Fruit fly (Drosophila melanogaster) whole organism, prepupa: Measurements from ENCODE around the gene Cyp303a1.

Source experiments
- Blimp-1 ChIP-seq: fragments of 200-800 bp; sonication (Bioruptor generic); optimal IDR thresholded peaks from 3 replicates; lab custom pipeline; 2017; ENCODE audit warnings: missing biosample characterization, missing genetic modification characterization, mild to moderate bottlenecking, moderate library complexity, missing genetic modification reagents
- CG11762 ChIP-seq: fragments of 200-800 bp; sonication (Bioruptor generic); optimal IDR thresholded peaks from 3 replicates; lab custom pipeline; 2016; ENCODE audit warnings: missing biosample characterization, missing genetic modification characterization; ENCODE audit not compliant: insufficient read depth
- CG11902 ChIP-seq: fragments of 200-800 bp; sonication (Bioruptor generic); optimal IDR thresholded peaks from 3 replicates; lab custom pipeline; 2016; ENCODE audit warnings: missing biosample characterization, missing genetic modification characterization
- CG15336 ChIP-seq: fragments of 200-800 bp; sonication (Bioruptor generic); IDR thresholded peaks from 2 replicates; pipeline ENCODE4 v1.3.6; 2022; ENCODE audit warnings: missing biosample characterization, missing genetic modification characterization
- CG1621 ChIP-seq: fragments of 200-800 bp; sonication (Bioruptor generic); optimal IDR thresholded peaks from 3 replicates; lab custom pipeline; 2018; ENCODE audit warnings: missing biosample characterization, mild to moderate bottlenecking, missing genetic modification characterization
- CG16779 ChIP-seq: fragments of 200-800 bp; sonication (Bioruptor generic); optimal IDR thresholded peaks from 3 replicates; lab custom pipeline; 2017; ENCODE audit warnings: missing biosample characterization, mild to moderate bottlenecking, missing genetic modification characterization
- CG3032 ChIP-seq: fragments of 200-800 bp; optimal IDR thresholded peaks from 2 replicates; lab custom pipeline; 2019; ENCODE audit warnings: missing biosample characterization, mild to moderate bottlenecking, missing genetic modification characterization, moderate library complexity
- CG32006 ChIP-seq: fragments of 200-800 bp; sonication (Bioruptor generic); optimal IDR thresholded peaks from 3 replicates; lab custom pipeline; 2017; ENCODE audit warnings: missing biosample characterization, mild to moderate bottlenecking, missing genetic modification characterization
- CG3919 ChIP-seq: fragments of 200-800 bp; sonication (Bioruptor generic); optimal IDR thresholded peaks from 3 replicates; lab custom pipeline; 2016; ENCODE audit warnings: missing biosample characterization, missing genetic modification characterization
- CG4318 ChIP-seq: fragments of 200-800 bp; sonication (Bioruptor generic); optimal IDR thresholded peaks from 3 replicates; lab custom pipeline; 2017; ENCODE audit warnings: missing biosample characterization, mild to moderate bottlenecking, missing genetic modification characterization
- CG6276 ChIP-seq: fragments of 200-800 bp; sonication (Bioruptor generic); optimal IDR thresholded peaks from 2 replicates; lab custom pipeline; 2017; ENCODE audit warnings: missing biosample characterization, mild to moderate bottlenecking, missing genetic modification characterization
- CG6792 ChIP-seq: fragments of 200-800 bp; sonication (Bioruptor generic); optimal IDR thresholded peaks from 3 replicates; lab custom pipeline; 2016; ENCODE audit warnings: missing biosample characterization, missing genetic modification characterization
- CG6808 ChIP-seq: fragments of 200-800 bp; sonication (Bioruptor generic); optimal IDR thresholded peaks from 3 replicates; lab custom pipeline; 2017; ENCODE audit warnings: missing biosample characterization, missing genetic modification characterization, mild to moderate bottlenecking, moderate library complexity, missing genetic modification reagents
- CG6854 ChIP-seq: fragments of 200-800 bp; sonication (Bioruptor generic); optimal IDR thresholded peaks from 2 replicates; lab custom pipeline; 2017; ENCODE audit warnings: missing biosample characterization, mild to moderate bottlenecking, missing genetic modification characterization
- CG7368 ChIP-seq: fragments of 200-800 bp; sonication (Bioruptor generic); optimal IDR thresholded peaks from 3 replicates; lab custom pipeline; 2016; ENCODE audit warnings: missing biosample characterization, missing genetic modification characterization
- CG8119 ChIP-seq: fragments of 200-800 bp; sonication (Bioruptor generic); IDR thresholded peaks from 3 replicates; pipeline ENCODE4 v1.3.6; 2022; ENCODE audit warnings: missing biosample characterization, missing genetic modification characterization
- CG8319 ChIP-seq: fragments of 200-800 bp; sonication (Bioruptor generic); optimal IDR thresholded peaks from 3 replicates; lab custom pipeline; 2016; ENCODE audit warnings: missing biosample characterization, missing genetic modification characterization
- CG8632 ChIP-seq: fragments of 200-800 bp; sonication (Bioruptor generic); optimal IDR thresholded peaks from 3 replicates; lab custom pipeline; 2016; ENCODE audit warnings: missing biosample characterization, missing genetic modification characterization
- CG9139 ChIP-seq: fragments of 200-800 bp; sonication (Bioruptor generic); optimal IDR thresholded peaks from 3 replicates; lab custom pipeline; 2017; ENCODE audit warnings: missing biosample characterization, mild to moderate bottlenecking, missing genetic modification characterization
- Eip75B ChIP-seq: fragments of 200-800 bp; sonication (Bioruptor generic); optimal IDR thresholded peaks from 3 replicates; lab custom pipeline; 2016; ENCODE audit warnings: missing biosample characterization, missing genetic modification characterization
- Eip78C ChIP-seq: fragments of 200-800 bp; sonication (Bioruptor generic); peaks from one replicate; lab custom pipeline; 2016; ENCODE audit warnings: missing biosample characterization, missing genetic modification characterization
- Eip93F ChIP-seq: fragments of 200-800 bp; sonication (Bioruptor generic); optimal IDR thresholded peaks from 2 replicates; lab custom pipeline; 2016; ENCODE audit warnings: missing biosample characterization, mild to moderate bottlenecking, missing genetic modification characterization
- Ets21C ChIP-seq: fragments of 200-800 bp; sonication (Bioruptor generic); optimal IDR thresholded peaks from 3 replicates; lab custom pipeline; 2016; ENCODE audit warnings: missing biosample characterization, missing genetic modification characterization
- Ets96B ChIP-seq: fragments of 200-800 bp; optimal IDR thresholded peaks from 2 replicates; lab custom pipeline; 2019; ENCODE audit warnings: missing biosample characterization, mild to moderate bottlenecking, missing genetic modification characterization, moderate library complexity
- Gug ChIP-seq: fragments of 200-800 bp; sonication (Bioruptor generic); IDR thresholded peaks from 2 replicates; pipeline ENCODE4 v1.3.6; 2022; ENCODE audit warnings: missing biosample characterization, missing genetic modification characterization
- Hr38 ChIP-seq: sonication (Bioruptor generic); optimal IDR thresholded peaks from 2 replicates; lab custom pipeline; 2016; ENCODE audit warnings: missing biosample characterization, missing genetic modification characterization
- Hr39 ChIP-seq: fragments of 200-800 bp; sonication (Bioruptor generic); optimal IDR thresholded peaks from 2 replicates; lab custom pipeline; 2016; ENCODE audit warnings: missing biosample characterization, missing genetic modification characterization
- Hr4 ChIP-seq: fragments of 200-800 bp; sonication (Bioruptor generic); optimal IDR thresholded peaks from 3 replicates; lab custom pipeline; 2016; ENCODE audit warnings: missing biosample characterization, missing genetic modification characterization
- Lpt ChIP-seq: fragments of 200-800 bp; sonication (Bioruptor generic); optimal IDR thresholded peaks from 3 replicates; lab custom pipeline; 2016; ENCODE audit warnings: missing biosample characterization, missing genetic modification characterization
- Met ChIP-seq: fragments of 200-800 bp; sonication (Bioruptor generic); optimal IDR thresholded peaks from 3 replicates; lab custom pipeline; 2016; ENCODE audit warnings: missing biosample characterization, missing genetic modification characterization
- OdsH ChIP-seq: fragments of 200-800 bp; sonication (Bioruptor generic); optimal IDR thresholded peaks from 3 replicates; lab custom pipeline; 2016; ENCODE audit warnings: missing biosample characterization, missing genetic modification characterization
- Smox ChIP-seq: fragments of 200-800 bp; sonication (Bioruptor generic); optimal IDR thresholded peaks from 3 replicates; lab custom pipeline; 2016; ENCODE audit warnings: missing biosample characterization, missing genetic modification characterization
- Sox14 ChIP-seq: fragments of 200-800 bp; sonication (Bioruptor generic); optimal IDR thresholded peaks from 3 replicates; lab custom pipeline; 2016; ENCODE audit warnings: missing biosample characterization, missing genetic modification characterization
- Sox15 ChIP-seq: fragments of 200-800 bp; sonication (Bioruptor generic); optimal IDR thresholded peaks from 3 replicates; lab custom pipeline; 2016; ENCODE audit warnings: missing biosample characterization, missing genetic modification characterization
- acj6 ChIP-seq: fragments of 200-800 bp; sonication (Bioruptor generic); optimal IDR thresholded peaks from 3 replicates; lab custom pipeline; 2016; ENCODE audit warnings: missing biosample characterization, missing genetic modification characterization
- cyc ChIP-seq: fragments of 200-800 bp; sonication (Bioruptor generic); optimal IDR thresholded peaks from 3 replicates; lab custom pipeline; 2016; ENCODE audit warnings: missing biosample characterization, missing genetic modification characterization
- dac ChIP-seq: fragments of 200-800 bp; sonication (Bioruptor generic); optimal IDR thresholded peaks from 2 replicates; lab custom pipeline; 2017; ENCODE audit warnings: missing biosample characterization, mild to moderate bottlenecking, missing genetic modification characterization
- eg ChIP-seq: fragments of 200-800 bp; sonication (Bioruptor generic); IDR thresholded peaks from 3 replicates; pipeline ENCODE4 v1.3.6; 2022; ENCODE audit warnings: missing biosample characterization, missing genetic modification characterization
- esn ChIP-seq: fragments of 200-800 bp; sonication (Bioruptor generic); optimal IDR thresholded peaks from 2 replicates; lab custom pipeline; 2016; ENCODE audit warnings: missing biosample characterization, mild to moderate bottlenecking, missing genetic modification characterization, moderate library complexity
- fd59A ChIP-seq: fragments of 200-800 bp; sonication (Bioruptor generic); optimal IDR thresholded peaks from 2 replicates; lab custom pipeline; 2017; ENCODE audit warnings: missing biosample characterization, mild to moderate bottlenecking, missing genetic modification characterization, missing genetic modification reagents
- fd85E ChIP-seq: fragments of 200-800 bp; sonication (Bioruptor generic); optimal IDR thresholded peaks from 3 replicates; lab custom pipeline; 2016; ENCODE audit warnings: missing biosample characterization, missing genetic modification characterization
- fkh ChIP-seq: fragments of 200-800 bp; sonication (Bioruptor generic); optimal IDR thresholded peaks from 3 replicates; lab custom pipeline; 2017; ENCODE audit warnings: missing biosample characterization, mild to moderate bottlenecking, missing genetic modification characterization, moderate library complexity
- pdm3 ChIP-seq: fragments of 200-800 bp; sonication (Bioruptor generic); optimal IDR thresholded peaks from 3 replicates; lab custom pipeline; 2016; ENCODE audit warnings: missing biosample characterization, missing genetic modification characterization
- salr ChIP-seq, 2 experiments: fragments of 200-800 bp; sonication (Bioruptor generic); optimal IDR thresholded peaks; 3 replicates each; lab custom pipeline; 2016 to 2018; ENCODE audit warnings: missing biosample characterization in 2 of 2, missing genetic modification characterization in 2 of 2, mild to moderate bottlenecking in 1 of 2
- spab ChIP-seq: fragments of 200-800 bp; sonication (Bioruptor generic); optimal IDR thresholded peaks from 2 replicates; lab custom pipeline; 2017; ENCODE audit warnings: missing biosample characterization, mild to moderate bottlenecking, missing genetic modification characterization, missing genetic modification reagents
- ss ChIP-seq, 2 experiments: fragments of 200-800 bp; sonication (Bioruptor generic); optimal IDR thresholded peaks; 2 replicates in 1 of 2; 3 replicates in 1 of 2; lab custom pipeline; 2017 to 2018; ENCODE audit warnings: mild to moderate bottlenecking in 2 of 2, missing biosample characterization in 2 of 2, missing genetic modification characterization in 2 of 2, moderate library complexity in 1 of 2
- vri ChIP-seq: fragments of 200-800 bp; sonication (Bioruptor generic); optimal IDR thresholded peaks from 3 replicates; lab custom pipeline; 2016; ENCODE audit warnings: missing biosample characterization, mild to moderate bottlenecking, missing genetic modification characterization

Cyp303a1 gene

DNA sequence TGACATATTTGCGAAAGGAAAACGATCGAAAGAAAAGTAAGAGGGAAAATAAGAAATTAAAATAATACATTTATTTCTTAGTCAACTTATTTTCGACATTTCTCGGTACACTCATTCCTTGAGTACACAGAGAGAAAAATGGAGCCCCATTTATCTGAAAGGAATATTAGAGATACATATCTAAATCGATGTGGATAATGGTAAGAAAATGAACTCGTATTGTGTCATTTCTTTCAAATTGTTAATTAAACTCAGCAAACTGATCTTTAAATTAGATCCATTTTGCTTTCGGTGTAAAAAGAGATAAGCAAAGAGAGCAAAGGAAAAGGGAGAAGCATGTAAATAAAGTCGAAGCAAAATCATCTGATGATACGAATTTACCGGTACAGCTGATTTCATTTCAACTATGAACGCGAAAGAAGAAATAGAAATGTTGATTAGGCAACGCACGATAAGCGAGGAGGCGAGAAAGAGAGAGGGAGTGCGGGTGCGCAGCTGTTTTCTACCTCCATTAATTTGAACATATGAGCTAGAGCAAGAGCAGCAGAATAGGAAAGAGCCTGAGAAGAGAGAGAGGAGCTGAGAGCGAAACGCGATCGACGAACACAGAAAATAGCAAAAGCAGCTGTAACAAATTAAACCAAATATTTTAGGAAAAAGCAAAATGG lies 8.2 kb upstream of the Cyp303a1 start (continued):
- peak; percentile 54 for TF ChIP-seq spab (GFP tag; lab: Kevin White, UChicago)
- TF ChIP-seq Met (GFP tag; lab: Kevin White, UChicago), result peak; percentile 92
- TF ChIP-seq CG8319, result peak; percentile 77
- peak; percentile 93 for TF ChIP-seq pdm3 (GFP tag; lab: Kevin White, UChicago)
- TF ChIP-seq Lpt (GFP tag; lab: Kevin White, UChicago), result peak; percentile 74
- TF ChIP-seq Smox (GFP tag; lab: Kevin White, UChicago), result peak; percentile 91
- peak; percentile 69 for TF ChIP-seq CG6808 (GFP tag; lab: Kevin White, UChicago)
- TF ChIP-seq dac (GFP tag; lab: Kevin White, UChicago), result peak; percentile 71
- peak; percentile 85 for TF ChIP-seq CG6792

DNA sequence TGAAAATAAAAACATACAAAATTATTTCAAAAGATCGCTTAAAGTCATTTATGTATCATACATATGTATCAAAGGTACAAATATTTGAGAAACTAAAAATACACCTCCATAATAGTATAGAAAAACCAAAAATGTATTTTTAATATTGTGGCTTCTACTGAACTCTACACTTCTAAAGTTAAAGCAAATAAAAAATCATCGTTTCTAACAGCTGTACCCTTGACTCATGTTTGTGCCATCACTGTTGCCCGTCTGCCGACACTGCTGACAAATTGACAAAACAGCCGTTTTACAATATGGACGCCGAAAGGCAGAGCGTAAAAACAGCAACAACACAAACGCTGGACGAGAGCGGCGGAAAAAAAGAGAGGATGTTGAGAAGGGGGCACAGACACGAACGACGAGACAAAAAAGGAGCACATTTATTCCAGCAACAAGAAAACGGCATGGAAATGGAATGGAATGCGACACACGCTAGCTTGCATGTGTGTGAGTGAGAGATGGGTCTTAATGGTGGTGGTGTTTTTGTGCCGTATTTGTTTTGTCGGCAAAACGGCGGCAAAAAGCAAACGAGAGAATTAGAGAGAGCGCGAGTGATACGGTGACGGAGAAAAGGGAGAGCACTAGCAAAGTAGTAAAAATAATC lies 7.5 kb upstream of the Cyp303a1 start:
- peak; percentile 58 to 60 for TF ChIP-seq ss (GFP tag; optimal IDR thresholded peaks at IDR 0.05; lab: Kevin White, UChicago)
- TF ChIP-seq dac (GFP tag; lab: Kevin White, UChicago), result peak; percentile 49
- TF ChIP-seq CG3919, result peak; percentile 77
- peak; percentile 74 for TF ChIP-seq CG4318 (GFP tag; lab: Kevin White, UChicago)
- peak; percentile 67 for TF ChIP-seq CG11762 (GFP tag; lab: Kevin White, UChicago)
- no peak for TF ChIP-seq CG15336 (GFP tag; lab: Robert Waterston, UW)
- no peak for TF ChIP-seq Eip93F
- TF ChIP-seq cyc (GFP tag; lab: Kevin White, UChicago), result peak; percentile 45
- TF ChIP-seq CG9139, result peak; percentile 63
- peak; percentile 51 for TF ChIP-seq CG8319
- TF ChIP-seq esn, result peak; percentile 62
- TF ChIP-seq salr (GFP tag; optimal IDR thresholded peaks at IDR 0.05; lab: Kevin White, UChicago), result peak; percentile 46 to 79
- TF ChIP-seq Hr4 (GFP tag; lab: Kevin White, UChicago), result peak; percentile 84
- TF ChIP-seq CG16779 (tag; lab: Kevin White, UChicago), result peak; percentile 57
- TF ChIP-seq CG6276 (GFP tag; lab: Kevin White, UChicago), result peak; percentile 83
- TF ChIP-seq Met (GFP tag; lab: Kevin White, UChicago), result peak; percentile 68
- TF ChIP-seq Hr39 (GFP tag; lab: Kevin White, UChicago), result peak; percentile 68
- no peak for TF ChIP-seq Gug (GFP tag; lab: Robert Waterston, UW)
- peak; percentile 46 for TF ChIP-seq Ets21C
- peak; percentile 13 for TF ChIP-seq Sox15 (GFP tag; lab: Kevin White, UChicago)
- TF ChIP-seq CG32006 (GFP tag; lab: Kevin White, UChicago), result peak; percentile 86
- peak; percentile 61 for TF ChIP-seq CG6792
- TF ChIP-seq CG11902, result peak; percentile 27
- peak; percentile 67 for TF ChIP-seq CG3032 (tag; lab: Kevin White, UChicago)
- TF ChIP-seq Blimp-1 (GFP tag; lab: Kevin White, UChicago), result no peak
- peak; percentile 17 for TF ChIP-seq CG7368 (GFP tag; lab: Kevin White, UChicago)
- no peak for TF ChIP-seq eg (GFP tag; lab: Robert Waterston, UW)
- peak; percentile 92 for TF ChIP-seq Eip78C (GFP tag; lab: Kevin White, UChicago)
- TF ChIP-seq CG6808 (GFP tag; lab: Kevin White, UChicago), result peak; percentile 58
- peak; percentile 75 for TF ChIP-seq Ets96B (tag; lab: Kevin White, UChicago)
- peak; percentile 72 for TF ChIP-seq acj6 (GFP tag; lab: Kevin White, UChicago)
- peak; percentile 48 for TF ChIP-seq vri
- TF ChIP-seq OdsH (GFP tag; lab: Kevin White, UChicago), result peak; percentile 67
- TF ChIP-seq fkh (GFP tag; lab: Kevin White, UChicago), result peak; percentile 57
- TF ChIP-seq fd85E (GFP tag; lab: Kevin White, UChicago), result no peak
- TF ChIP-seq CG1621, result peak; percentile 52
- peak; percentile 60 for TF ChIP-seq CG6854
- peak; percentile 72 for TF ChIP-seq CG8632 (GFP tag; lab: Kevin White, UChicago)
- TF ChIP-seq Hr38 (GFP tag; lab: Kevin White, UChicago), result peak; percentile 14
- TF ChIP-seq Sox14 (GFP tag; lab: Kevin White, UChicago), result peak; percentile 81
- TF ChIP-seq CG8119 (GFP tag; lab: Robert Waterston, UW), result no peak
- peak; percentile 40 for TF ChIP-seq fd59A (GFP tag; lab: Kevin White, UChicago)
- TF ChIP-seq Eip75B (GFP tag; lab: Kevin White, UChicago), result peak; percentile 63
